Fruit fly (Drosophila melanogaster): Measurements from ENCODE around the gene Atxn7.

The Atxn7 gene

dm6 chr2L:2364200-2364754 lies 11.4 kb upstream of the Atxn7 start (continued):
- TF ChIP-seq tio (GFP tag; optimal IDR thresholded peaks at IDR 0.05) (no peak), Dll (GFP tag; IDR thresholded peaks at IDR 0.05; ENCODE audit: partially characterized antibody) (0 out of 4 replicates have a peak, but pooled peaks have one; percentile 33), Fer1 (GFP tag; optimal IDR thresholded peaks at IDR 0.05) (no peak), CG8290 (GFP tag; optimal IDR thresholded peaks at IDR 0.05) (no peak), CG8290 (tag; optimal IDR thresholded peaks at IDR 0.05) (peak in 1 of 2 experiments; percentile 63), z (GFP tag; IDR thresholded peaks at IDR 0.05) (no peak), hb (GFP tag; IDR thresholded peaks at IDR 0.05; ENCODE audit: partially characterized antibody) (peak; percentile 63; the same call in 1 of the 3 replicates), schlank (tag; optimal IDR thresholded peaks at IDR 0.05) (no peak), vnd (GFP tag; IDR thresholded peaks at IDR 0.05; ENCODE audit: partially characterized antibody) (peak; percentile 66), bab2 (GFP tag; optimal IDR thresholded peaks at IDR 0.05) (no peak), lab (GFP tag; optimal IDR thresholded peaks at IDR 0.05) (peak; percentile 35), maf-S (GFP tag; optimal IDR thresholded peaks at IDR 0.05) (no peak), ato (GFP tag; IDR thresholded peaks at IDR 0.05; ENCODE audit: partially characterized antibody) (0 out of 2 replicates have a peak, but pooled peaks have one; percentile 20), Sox100B (GFP tag; optimal IDR thresholded peaks at IDR 0.05) (no peak), CG14860 (GFP tag; IDR thresholded peaks at IDR 0.05; ENCODE audit: partially characterized antibody) (0 out of 3 replicates have a peak, but pooled peaks have one; percentile 28), prd (optimal IDR thresholded peaks at IDR 0.05) (no peak), prd (GFP tag; IDR thresholded peaks at IDR 0.05) (peak; percentile 34; the same call in 1 of the 3 replicates), CG1529 (GFP tag; optimal IDR thresholded peaks at IDR 0.05) (no peak), Jarid2 (GFP tag; optimal IDR thresholded peaks at IDR 0.05) (peak; percentile 6), cg (GFP tag; optimal IDR thresholded peaks at IDR 0.05) (peak; percentile 51), tap (tag; optimal IDR thresholded peaks at IDR 0.05) (no peak), CG7745 (tag; optimal IDR thresholded peaks at IDR 0.05) (peak; percentile 88), D (optimal IDR thresholded peaks at IDR 0.05) (peak; percentile 41), D (GFP tag; optimal IDR thresholded peaks at IDR 0.05) (no peak), CG42726 (GFP tag; IDR thresholded peaks at IDR 0.05; ENCODE audit: partially characterized antibody) (peak; percentile 40; the same call in 1 of the 2 replicates), Optix (GFP tag; IDR thresholded peaks at IDR 0.05) (no peak), CG13296 (GFP tag; optimal IDR thresholded peaks at IDR 0.05) (no peak), otp (GFP tag; IDR thresholded peaks at IDR 0.05) (0 out of 3 replicates have a peak, but pooled peaks have one; percentile 46), Atf-2 (GFP tag; optimal IDR thresholded peaks at IDR 0.05) (no peak), MESR4 (GFP tag; optimal IDR thresholded peaks at IDR 0.05) (peak; percentile 88), CG13287 (GFP tag; IDR thresholded peaks at IDR 0.05; ENCODE audit: partially characterized antibody) (peak; percentile 27; the same call in 1 of the 2 replicates), CG13624 (GFP tag; optimal IDR thresholded peaks at IDR 0.05) (peak; percentile 19), CG31388 (GFP tag; optimal IDR thresholded peaks at IDR 0.05) (no peak), CG4360 (GFP tag; IDR thresholded peaks at IDR 0.05) (no peak), CG10321 (GFP tag; IDR thresholded peaks at IDR 0.05) (peak; percentile 98), knrl (GFP tag; IDR thresholded peaks at IDR 0.05; ENCODE audit: partially characterized antibody) (peak; percentile 61), ara (GFP tag; IDR thresholded peaks at IDR 0.05) (peak; percentile 43; the same call in 1 of the 2 replicates), CG6791 (GFP tag; IDR thresholded peaks at IDR 0.05; ENCODE audit: partially characterized antibody) (peak; percentile 67), Blimp-1 (GFP tag; optimal IDR thresholded peaks at IDR 0.05) (no peak), CG7963 (GFP tag; IDR thresholded peaks at IDR 0.05; ENCODE audit: partially characterized antibody) (peak; percentile 59; the same call in 2 of the 3 replicates), unc-4 (GFP tag; IDR thresholded peaks at IDR 0.05; ENCODE audit: partially characterized antibody) (no peak; the same call in 1 of the 2 replicates), bowl (GFP tag; IDR thresholded peaks at IDR 0.05) (no peak), chm (GFP tag; IDR thresholded peaks at IDR 0.05) (0 out of 2 replicates have a peak, but pooled peaks have one; percentile 9), CG32532 (GFP tag; IDR thresholded peaks at IDR 0.05) (peak; percentile 45; the same call in 1 of the 2 replicates), CG3726 (GFP tag; IDR thresholded peaks at IDR 0.05) (0 out of 3 replicates have a peak, but pooled peaks have one; percentile 13), tll (GFP tag; optimal IDR thresholded peaks at IDR 0.05) (peak in 1 of 2 experiments; percentile 27), CG4282 (GFP tag; optimal IDR thresholded peaks at IDR 0.05) (peak; percentile 88), H2.0 (GFP tag; IDR thresholded peaks at IDR 0.05) (no peak)

Data from whole organism, embryonic.